Worm (Caenorhabditis elegans): Measurements from ENCODE around the gene nsy-7.

Gene nsy-7

ce11 chrIV:8040610-8041317, 45.7 kb downstream of the nsy-7 start:
- TF ChIP-seq ztf-11 (tag; optimal IDR thresholded peaks at IDR 0.05): no peak
- TF ChIP-seq fos-1 (tag; optimal IDR thresholded peaks at IDR 0.05): no peak
- TF ChIP-seq nhr-77 (tag; optimal IDR thresholded peaks at IDR 0.05): no peak
- no peak for TF ChIP-seq dmd-4 (tag; optimal IDR thresholded peaks at IDR 0.05)
- TF ChIP-seq nhr-11 (tag; optimal IDR thresholded peaks at IDR 0.05): no peak
- TF ChIP-seq nhr-129 (tag; optimal IDR thresholded peaks at IDR 0.05): peak; percentile 36
- no peak for TF ChIP-seq unc-39 (tag; optimal IDR thresholded peaks at IDR 0.05)
- no peak for TF ChIP-seq gmeb-1 (tag; optimal IDR thresholded peaks at IDR 0.05)
- peak; percentile 53 for TF ChIP-seq zag-1 (tag; optimal IDR thresholded peaks at IDR 0.05)
- peak in 1 of 2 experiments; percentile 49 for TF ChIP-seq mdl-1 (tag; optimal IDR thresholded peaks at IDR 0.05)
- peak; percentile 28 for TF ChIP-seq mab-5 (tag; optimal IDR thresholded peaks at IDR 0.05)
- TF ChIP-seq unc-55 (GFP tag; optimal IDR thresholded peaks at IDR 0.05): peak; percentile 65
- no peak for TF ChIP-seq nhr-12 (tag; optimal IDR thresholded peaks at IDR 0.05)
- TF ChIP-seq sem-4 (tag; optimal IDR thresholded peaks at IDR 0.05): no peak
- TF ChIP-seq C34F6.9 (tag; optimal IDR thresholded peaks at IDR 0.05): peak; percentile 64
- TF ChIP-seq ztf-1 (GFP tag; conservative IDR thresholded peaks at IDR 0.05): no peak
- TF ChIP-seq ceh-16 (tag; optimal IDR thresholded peaks at IDR 0.05): no peak
- TF ChIP-seq ZK546.5 (tag; optimal IDR thresholded peaks at IDR 0.05): no peak
- TF ChIP-seq ztf-4 (tag; optimal IDR thresholded peaks at IDR 0.05): no peak
- no peak for TF ChIP-seq nhr-6 (tag; optimal IDR thresholded peaks at IDR 0.05)
- TF ChIP-seq nhr-237 (tag; optimal IDR thresholded peaks at IDR 0.05): no peak
- no peak for TF ChIP-seq lin-11 (tag; optimal IDR thresholded peaks at IDR 0.05)
- TF ChIP-seq nhr-23 (tag; optimal IDR thresholded peaks at IDR 0.05): no peak
- TF ChIP-seq nhr-25 (tag; optimal IDR thresholded peaks at IDR 0.05): no peak
- no peak for TF ChIP-seq unc-62 (GFP tag; optimal IDR thresholded peaks at IDR 0.05)
- no peak for TF ChIP-seq alr-1 (tag; optimal IDR thresholded peaks at IDR 0.05)
- TF ChIP-seq blmp-1 (tag; optimal IDR thresholded peaks at IDR 0.05; ENCODE audit: insufficient read depth): no peak
- no peak for TF ChIP-seq skn-1 (tag; optimal IDR thresholded peaks at IDR 0.05)
- peak; percentile 8 for TF ChIP-seq Y55F3AM.14 (GFP tag; optimal IDR thresholded peaks at IDR 0.05)
- TF ChIP-seq elt-1 (tag; optimal IDR thresholded peaks at IDR 0.05): no peak
- peak; percentile 25 to 53 for TF ChIP-seq lsy-2 (tag; optimal IDR thresholded peaks at IDR 0.05)
- TF ChIP-seq ama-1 (optimal IDR thresholded peaks at IDR 0.05): no peak
- peak; percentile 29 for TF ChIP-seq lin-13 (GFP tag; optimal IDR thresholded peaks at IDR 0.05)
- peak; percentile 55 for TF ChIP-seq F13H6.1 (tag; optimal IDR thresholded peaks at IDR 0.05)
- peak; percentile 57 for TF ChIP-seq crh-2 (tag; optimal IDR thresholded peaks at IDR 0.05)
- TF ChIP-seq R02D3.7 (tag; optimal IDR thresholded peaks at IDR 0.05): no peak
- TF ChIP-seq nhr-21 (tag; optimal IDR thresholded peaks at IDR 0.05): no peak
- no peak for TF ChIP-seq peb-1 (tag; optimal IDR thresholded peaks at IDR 0.05)
- no peak for TF ChIP-seq sma-3 (GFP tag; optimal IDR thresholded peaks at IDR 0.05)
- TF ChIP-seq elt-3 (tag; optimal IDR thresholded peaks at IDR 0.05): no peak
- peak; percentile 24 for TF ChIP-seq sma-9 (GFP tag; optimal IDR thresholded peaks at IDR 0.05)
- no peak for TF ChIP-seq sma-9 (tag; optimal IDR thresholded peaks at IDR 0.05)

- TF ChIP-seq lsy-2 (tag; optimal IDR thresholded peaks at IDR 0.05) (peak in 1 of 2 experiments; percentile 13), skn-1 (tag; optimal IDR thresholded peaks at IDR 0.05) (no peak), F13H6.1 (tag; optimal IDR thresholded peaks at IDR 0.05) (no peak), blmp-1 (tag; optimal IDR thresholded peaks at IDR 0.05; ENCODE audit: insufficient read depth) (peak; percentile 75), nhr-237 (tag; optimal IDR thresholded peaks at IDR 0.05) (no peak), sma-3 (GFP tag; optimal IDR thresholded peaks at IDR 0.05) (peak; percentile 60), crh-2 (tag; optimal IDR thresholded peaks at IDR 0.05) (peak; percentile 48), peb-1 (tag; optimal IDR thresholded peaks at IDR 0.05) (no peak), Y55F3AM.14 (GFP tag; optimal IDR thresholded peaks at IDR 0.05) (no peak), zag-1 (tag; optimal IDR thresholded peaks at IDR 0.05) (no peak), nhr-77 (tag; optimal IDR thresholded peaks at IDR 0.05) (no peak), ceh-16 (tag; optimal IDR thresholded peaks at IDR 0.05) (peak; percentile 67), ZK546.5 (tag; optimal IDR thresholded peaks at IDR 0.05) (no peak), nhr-129 (tag; optimal IDR thresholded peaks at IDR 0.05) (peak; percentile 16), ztf-11 (tag; optimal IDR thresholded peaks at IDR 0.05) (no peak), nhr-25 (tag; optimal IDR thresholded peaks at IDR 0.05) (peak; percentile 89), elt-1 (tag; optimal IDR thresholded peaks at IDR 0.05) (peak; percentile 33), unc-39 (tag; optimal IDR thresholded peaks at IDR 0.05) (no peak), sem-4 (tag; optimal IDR thresholded peaks at IDR 0.05) (no peak), gmeb-1 (tag; optimal IDR thresholded peaks at IDR 0.05) (no peak), ztf-1 (GFP tag; conservative IDR thresholded peaks at IDR 0.05) (no peak), sma-9 (GFP tag; optimal IDR thresholded peaks at IDR 0.05) (peak; percentile 83), sma-9 (tag; optimal IDR thresholded peaks at IDR 0.05) (no peak), unc-62 (GFP tag; optimal IDR thresholded peaks at IDR 0.05) (no peak), ztf-4 (tag; optimal IDR thresholded peaks at IDR 0.05) (no peak), mab-5 (tag; optimal IDR thresholded peaks at IDR 0.05) (no peak), lin-39 (tag; optimal IDR thresholded peaks at IDR 0.05) (no peak), C34F6.9 (tag; optimal IDR thresholded peaks at IDR 0.05) (peak; percentile 14), nhr-23 (tag; optimal IDR thresholded peaks at IDR 0.05) (no peak), nhr-21 (tag; optimal IDR thresholded peaks at IDR 0.05) (peak; percentile 51), elt-3 (tag; optimal IDR thresholded peaks at IDR 0.05) (no peak), egl-27 (tag; optimal IDR thresholded peaks at IDR 0.05) (peak; percentile 28), fos-1 (tag; optimal IDR thresholded peaks at IDR 0.05) (peak; percentile 49), ceh-82 (tag; optimal IDR thresholded peaks at IDR 0.05) (no peak), mdl-1 (tag; optimal IDR thresholded peaks at IDR 0.05) (no peak)
These were observed 50.0 kb downstream of the nsy-7 start for ce11 chrIV:8036492-8036891.
